Worm (Caenorhabditis elegans) whole organism, L4 larva: ENCODE data around the gene R11G10.4.

Experiments
- F26F4.8 ChIP-seq: fragments of 200-800 bp; sonication (Bioruptor generic); conservative IDR thresholded peaks from 2 replicates; pipeline ENCODE4 v1.3.6; 2022; ENCODE audit warnings: missing genetic modification characterization, missing compliant biosample characterization
- F37D6.2 ChIP-seq: sonication (generic microtip); optimal IDR thresholded peaks from 2 replicates; lab custom pipeline; 2016; ENCODE audit warnings: mild to moderate bottlenecking, missing genetic modification characterization, missing compliant biosample characterization
- F49E8.2 ChIP-seq: sonication (generic microtip); optimal IDR thresholded peaks from 2 replicates; lab custom pipeline; 2016; ENCODE audit warnings: missing compliant biosample characterization, mild to moderate bottlenecking, missing genetic modification characterization, borderline replicate concordance
- T26A8.4 ChIP-seq: fragments of 200-800 bp; sonication (Bioruptor generic); IDR thresholded peaks from 2 replicates; pipeline ENCODE4 v1.3.6; 2022; ENCODE audit warnings: missing genetic modification characterization, missing compliant biosample characterization
- Y105C5A.15 ChIP-seq: fragments of 200-800 bp; sonication (Bioruptor generic); IDR thresholded peaks from 2 replicates; pipeline ENCODE4 v1.3.6; 2022; ENCODE audit warnings: missing genetic modification characterization, missing compliant biosample characterization
- Y48G9A.11 ChIP-seq: fragments of 200-800 bp; sonication (Bioruptor generic); IDR thresholded peaks from 2 replicates; pipeline ENCODE4 v1.3.6; 2022; ENCODE audit warnings: missing genetic modification reagents, missing genetic modification characterization, missing compliant biosample characterization
- ZK337.2 ChIP-seq: fragments of 200-800 bp; sonication (Bioruptor generic); IDR thresholded peaks from 2 replicates; pipeline ENCODE4 v1.3.6; 2022; ENCODE audit warnings: missing genetic modification reagents, missing genetic modification characterization, missing compliant biosample characterization
- aha-1 ChIP-seq: fragments of 150-350 bp; peaks from one replicate; lab custom pipeline; 2014; ENCODE audit warnings: missing biosample characterization, missing genetic modification characterization
- ceh-28 ChIP-seq: fragments of 150-350 bp; optimal IDR thresholded peaks from 2 replicates; lab custom pipeline; 2014; ENCODE audit warnings: missing biosample characterization, missing genetic modification reagents, missing genetic modification characterization
- ces-1 ChIP-seq: fragments of 150-350 bp; sonication (generic microtip); optimal IDR thresholded peaks from 4 replicates; lab custom pipeline; 2014; ENCODE audit warnings: missing biosample characterization, missing genetic modification reagents, missing genetic modification characterization
- dmd-8 ChIP-seq: fragments of 200-800 bp; sonication (Bioruptor generic); IDR thresholded peaks from 2 replicates; pipeline ENCODE4 v1.3.6; 2022; ENCODE audit warnings: missing genetic modification characterization, missing compliant biosample characterization
- dmd-9 ChIP-seq: fragments of 200-800 bp; sonication (Bioruptor generic); IDR thresholded peaks from 2 replicates; pipeline ENCODE4 v1.3.6; 2022; ENCODE audit warnings: missing genetic modification reagents, missing genetic modification characterization, missing compliant biosample characterization
- dve-1 ChIP-seq: sonication (generic microtip); optimal IDR thresholded peaks from 2 replicates; lab custom pipeline; 2017; ENCODE audit warnings: antibody characterized with exemption, mild to moderate bottlenecking, missing genetic modification characterization, missing compliant biosample characterization; ENCODE audit not compliant: insufficient read depth
- egl-27 ChIP-seq: sonication (generic microtip); optimal IDR thresholded peaks from 3 replicates; lab custom pipeline; 2017; ENCODE audit warnings: missing biosample characterization, missing genetic modification reagents, missing genetic modification characterization
- egl-43 ChIP-seq: fragments of 200-800 bp; sonication (Bioruptor generic); IDR thresholded peaks from 2 replicates; pipeline ENCODE4 v1.3.6; 2022; ENCODE audit warnings: missing genetic modification reagents, missing genetic modification characterization, missing compliant biosample characterization
- hlh-30 ChIP-seq: sonication (generic microtip); optimal IDR thresholded peaks from 2 replicates; lab custom pipeline; 2017; ENCODE audit warnings: antibody characterized with exemption, mild to moderate bottlenecking, missing genetic modification characterization, missing compliant biosample characterization; ENCODE audit not compliant: insufficient read depth
- jun-1 ChIP-seq: fragments of 150-350 bp; optimal IDR thresholded peaks from 2 replicates; lab custom pipeline; 2014; ENCODE audit warnings: missing biosample characterization, missing genetic modification reagents, missing genetic modification characterization
- lim-7 ChIP-seq: fragments of 200-800 bp; sonication (Bioruptor generic); IDR thresholded peaks from 2 replicates; pipeline ENCODE4 v1.3.6; 2022; ENCODE audit warnings: missing genetic modification characterization, missing compliant biosample characterization
- lin-13 ChIP-seq: fragments of 150-350 bp; optimal IDR thresholded peaks from 2 replicates; lab custom pipeline; 2014; ENCODE audit warnings: missing biosample characterization, missing genetic modification reagents, missing genetic modification characterization
- lsy-2 ChIP-seq, 2 experiments: fragments of 150-350 bp in 1 of 2; sonication (generic microtip) in 1 of 2; optimal IDR thresholded peaks; 2 replicates each; lab custom pipeline; 2014 to 2017; ENCODE audit warnings: missing biosample characterization in 2 of 2, missing genetic modification characterization in 2 of 2
- mep-1 ChIP-seq: fragments of 150-350 bp; sonication (generic microtip); optimal IDR thresholded peaks from 3 replicates; lab custom pipeline; 2014; ENCODE audit warnings: missing biosample characterization, missing genetic modification characterization
- nhr-10 ChIP-seq: fragments of 150-350 bp; optimal IDR thresholded peaks from 2 replicates; lab custom pipeline; 2014; ENCODE audit warnings: missing biosample characterization, missing genetic modification characterization
- nhr-102 ChIP-seq: sonication (generic microtip); optimal IDR thresholded peaks from 2 replicates; lab custom pipeline; 2016; ENCODE audit warnings: mild to moderate bottlenecking, missing genetic modification characterization, moderate library complexity, missing compliant biosample characterization
- nhr-237 ChIP-seq: sonication (generic microtip); optimal IDR thresholded peaks from 2 replicates; lab custom pipeline; 2017; ENCODE audit warnings: missing biosample characterization, missing genetic modification characterization
- nhr-28 ChIP-seq: fragments of 150-350 bp; optimal IDR thresholded peaks from 2 replicates; lab custom pipeline; 2014; ENCODE audit warnings: missing biosample characterization, missing genetic modification characterization
- nhr-41 ChIP-seq: fragments of 200-800 bp; sonication (Bioruptor generic); IDR thresholded peaks from 2 replicates; pipeline ENCODE4 v1.3.6; 2022; ENCODE audit warnings: missing genetic modification reagents, missing genetic modification characterization, missing compliant biosample characterization
- nhr-42 ChIP-seq: fragments of 200-800 bp; sonication (Bioruptor generic); IDR thresholded peaks from 2 replicates; pipeline ENCODE4 v1.3.6; 2022; ENCODE audit warnings: missing genetic modification characterization, missing compliant biosample characterization
- nhr-48 ChIP-seq: sonication (generic microtip); optimal IDR thresholded peaks from 2 replicates; lab custom pipeline; 2016; ENCODE audit warnings: mild to moderate bottlenecking, missing genetic modification characterization, missing compliant biosample characterization
- nhr-6 ChIP-seq: fragments of 150-350 bp; optimal IDR thresholded peaks from 2 replicates; lab custom pipeline; 2014; ENCODE audit warnings: missing biosample characterization, missing genetic modification characterization
- nhr-76 ChIP-seq: fragments of 150-350 bp; optimal IDR thresholded peaks from 2 replicates; lab custom pipeline; 2014; ENCODE audit warnings: missing biosample characterization, missing genetic modification characterization
- nhr-77 ChIP-seq: fragments of 150-350 bp; optimal IDR thresholded peaks from 2 replicates; lab custom pipeline; 2014; ENCODE audit warnings: missing biosample characterization, missing genetic modification characterization
- rbr-2 ChIP-seq: sonication (generic microtip); optimal IDR thresholded peaks from 2 replicates; lab custom pipeline; 2016; ENCODE audit warnings: missing genotype, missing genetic modification characterization, missing compliant biosample characterization
- sdz-12 ChIP-seq: fragments of 200-800 bp; sonication (Bioruptor generic); optimal IDR thresholded peaks from 2 replicates; lab custom pipeline; 2018; ENCODE audit warnings: mild to moderate bottlenecking, missing genetic modification characterization, missing compliant biosample characterization
- set-16 ChIP-seq: fragments of 200-800 bp; sonication (Bioruptor generic); IDR thresholded peaks from 2 replicates; pipeline ENCODE4 v1.3.6; 2022; ENCODE audit warnings: missing genetic modification reagents, missing genetic modification characterization, missing compliant biosample characterization
- snpc-4 ChIP-seq: fragments of 150-350 bp; optimal IDR thresholded peaks from 2 replicates; lab custom pipeline; 2014; ENCODE audit warnings: missing biosample characterization, missing genetic modification characterization
- tra-1 ChIP-seq: fragments of 200-800 bp; sonication (Bioruptor generic); IDR thresholded peaks from 2 replicates; pipeline ENCODE4 v1.3.6; 2022; ENCODE audit warnings: missing genetic modification reagents, missing genetic modification characterization, missing compliant biosample characterization
- unc-39 ChIP-seq: sonication (generic microtip); optimal IDR thresholded peaks from 2 replicates; lab custom pipeline; 2017; ENCODE audit warnings: missing biosample characterization, missing genetic modification characterization
- unc-62 ChIP-seq, 3 experiments: fragments of 150-350 bp in 1 of 3; sonication (generic microtip); optimal IDR thresholded peaks in 2 of 3; peaks in 1 of 3; 1 replicate in 1 of 3; 2 replicates in 2 of 3; lab custom pipeline; 2014 to 2017; ENCODE audit warnings: missing biosample characterization in 3 of 3, missing genetic modification characterization in 3 of 3, missing genetic modification reagents in 3 of 3, missing genotype in 1 of 3
- zag-1 ChIP-seq: fragments of 150-350 bp; optimal IDR thresholded peaks from 2 replicates; lab custom pipeline; 2014; ENCODE audit warnings: missing biosample characterization, missing genetic modification characterization
- zfp-2 ChIP-seq: sonication (generic microtip); optimal IDR thresholded peaks from 2 replicates; lab custom pipeline; 2016; ENCODE audit warnings: mild to moderate bottlenecking, missing genetic modification characterization, missing compliant biosample characterization

Gene R11G10.4

DNA sequence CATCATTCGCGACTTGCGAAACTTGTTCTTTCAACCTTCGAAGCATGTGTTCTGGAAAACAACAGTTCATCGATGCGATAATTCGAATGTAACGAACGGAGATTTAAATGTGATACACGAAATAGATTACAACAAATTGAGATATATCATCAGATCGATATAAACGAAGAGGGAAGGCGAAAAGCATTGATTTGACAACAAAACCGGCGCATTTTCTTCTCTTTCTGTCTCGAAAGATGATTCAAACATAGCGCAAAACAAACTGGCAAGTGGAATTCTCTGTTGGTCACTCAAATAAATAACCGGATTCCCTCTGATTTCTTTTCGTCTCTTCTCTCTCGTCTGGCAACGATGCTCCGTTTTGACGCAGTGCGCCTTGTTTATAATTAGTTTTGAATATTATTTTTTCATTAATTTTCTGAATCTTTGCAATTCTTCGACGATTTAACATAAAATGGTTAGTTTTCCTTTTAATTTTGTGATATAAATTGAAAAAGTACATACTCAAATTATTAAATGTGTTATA, 9.0 kb upstream of the R11G10.4 start, which contains the start of the genes eea-1 and gut-2 (continued):
- TF ChIP-seq nhr-6 (tag; lab: Kevin White, UChicago) (peak; percentile 47), tra-1 (no peak), F26F4.8 (no peak), jun-1 (tag; lab: Kevin White, UChicago) (no peak), nhr-28 (tag; lab: Kevin White, UChicago) (peak; percentile 47), lin-13 (GFP tag; lab: Kevin White, UChicago) (no peak), Y48G9A.11 (GFP tag; lab: Robert Waterston, UW) (peak; percentile 98), egl-43 (no peak), nhr-102 (no peak), dve-1 (tag; lab: Kevin White, UChicago) (no peak), zag-1 (tag; lab: Kevin White, UChicago) (no peak), nhr-237 (tag; lab: Kevin White, UChicago) (no peak), F49E8.2 (tag; lab: Kevin White, UChicago) (no peak), dmd-9 (GFP tag; lab: Robert Waterston, UW) (no peak), egl-27 (no peak), lsy-2 (tag; optimal IDR thresholded peaks at IDR 0.05; lab: Kevin White, UChicago) (peak in 1 of 2 experiments; percentile 73), mep-1 (peak; percentile 67), F37D6.2 (tag; lab: Kevin White, UChicago) (no peak), ceh-28 (tag; lab: Kevin White, UChicago) (no peak), ZK337.2 (GFP tag; lab: Robert Waterston, UW) (no peak), rbr-2 (tag; lab: Kevin White, UChicago) (peak; percentile 36), unc-62 (GFP tag; optimal IDR thresholded peaks at IDR 0.05 in 1 of 2; lab: Kevin White, UChicago) (peak in 1 of 2 experiments; percentile 96), unc-62 (tag; optimal IDR thresholded peaks at IDR 0.05; lab: Kevin White, UChicago) (no peak), nhr-42 (no peak), ces-1 (no peak), hlh-30 (tag; lab: Kevin White, UChicago) (peak; percentile 58), sdz-12 (GFP tag; lab: Kevin White, UChicago) (no peak), Y105C5A.15 (no peak), nhr-77 (no peak), zfp-2 (tag; lab: Kevin White, UChicago) (no peak), aha-1 (tag; lab: Kevin White, UChicago) (peak; percentile 49)

DNA sequence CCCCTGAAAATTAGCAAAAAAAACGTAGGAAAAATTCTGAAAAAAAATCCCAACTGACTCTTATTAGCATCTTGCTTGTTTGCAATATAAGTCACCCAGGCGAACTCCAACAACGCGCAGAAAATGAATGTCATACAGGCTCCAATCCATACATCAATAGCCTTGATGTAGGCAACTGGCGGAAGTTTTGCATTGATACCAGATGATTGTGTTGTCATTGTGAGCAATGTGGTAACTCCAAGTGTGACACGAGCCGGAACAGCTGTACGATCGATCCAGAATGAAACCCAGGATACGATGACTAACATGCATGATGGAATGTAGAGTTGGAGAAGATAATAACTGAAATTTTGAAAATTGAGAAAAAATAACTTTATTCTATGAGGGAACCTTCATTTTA, 7.2 kb upstream of the R11G10.4 start:
- no peak for TF ChIP-seq nhr-77
- peak in 1 of 2 experiments; percentile 95 for TF ChIP-seq unc-62 (GFP tag; optimal IDR thresholded peaks at IDR 0.05 in 1 of 2; lab: Kevin White, UChicago)
- TF ChIP-seq unc-62 (tag; optimal IDR thresholded peaks at IDR 0.05; lab: Kevin White, UChicago): no peak
- TF ChIP-seq nhr-41 (GFP tag; lab: Robert Waterston, UW): no peak
- TF ChIP-seq, all 104 proteins: peak for 1

DNA sequence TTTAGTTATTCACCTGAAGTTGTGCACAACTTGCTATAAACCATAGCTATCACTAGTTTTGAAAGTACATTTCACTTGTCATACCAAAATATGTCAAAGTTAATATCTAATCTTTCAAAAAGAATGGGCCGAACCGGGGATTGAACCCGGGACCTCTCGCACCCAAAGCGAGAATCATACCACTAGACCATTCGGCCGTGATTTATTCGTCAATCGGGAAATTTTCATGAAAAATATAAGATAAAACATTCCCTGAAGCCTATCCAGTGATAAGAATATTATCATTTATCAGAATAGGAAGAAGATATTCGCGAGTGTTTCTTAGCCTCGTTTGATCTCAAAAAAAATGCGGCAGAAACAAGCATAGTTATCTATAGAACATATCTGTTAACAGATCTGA, 657 bp downstream of the R11G10.4 start:
- TF ChIP-seq F26F4.8: 0 out of 2 replicates have a peak, but pooled peaks have one; percentile 10

DNA sequence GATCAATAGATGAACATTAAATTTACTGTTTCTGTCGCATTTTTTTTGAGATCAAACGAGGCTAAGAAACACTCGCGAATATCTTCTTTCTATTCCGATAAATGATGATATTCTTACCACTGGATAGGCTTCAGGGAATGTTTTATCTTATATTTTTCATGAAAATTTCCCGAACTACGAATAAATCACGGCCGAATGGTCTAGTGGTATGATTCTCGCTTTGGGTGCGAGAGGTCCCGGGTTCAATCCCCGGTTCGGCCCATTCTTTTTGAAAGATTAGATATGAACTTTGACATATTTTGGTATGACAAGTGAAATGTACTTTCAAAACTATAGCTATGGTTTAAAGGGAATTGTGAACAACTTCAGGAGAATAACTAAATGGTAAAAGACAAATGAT, 3.1 kb downstream of the R11G10.4 start:
- TF ChIP-seq lim-7 (GFP tag; lab: Robert Waterston, UW): 0 out of 2 replicates have a peak, but pooled peaks have one; percentile 34

DNA sequence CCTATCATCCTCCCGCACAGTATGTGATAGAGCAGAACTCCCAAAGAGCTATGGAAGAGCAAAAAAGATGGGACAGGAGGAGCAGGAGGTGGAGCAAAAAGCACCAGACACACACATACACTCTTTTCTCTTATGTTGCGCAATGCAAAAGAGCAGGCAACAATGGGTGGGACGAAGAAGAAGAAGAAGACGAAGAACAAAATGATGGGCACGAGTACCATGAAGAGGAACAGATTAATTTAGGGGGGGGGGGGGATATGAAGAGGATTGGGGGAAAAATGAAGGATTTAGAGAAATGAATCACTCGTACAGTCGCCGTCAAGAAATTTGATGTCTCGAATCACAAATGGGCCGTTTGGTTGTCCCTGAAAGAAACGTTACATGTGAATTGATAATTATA, 5.2 kb downstream of the R11G10.4 start, which contains the start of gene avr-15:
avr-15 (minus strand) TSS at position 101 of the 400 bp plus-strand sequence.
- TF ChIP-seq nhr-10 (tag; lab: Kevin White, UChicago): no peak
- TF ChIP-seq nhr-76 (tag; lab: Kevin White, UChicago): no peak
- no peak for TF ChIP-seq hlh-30 (tag; lab: Kevin White, UChicago)
- TF ChIP-seq dmd-8: no peak
- TF ChIP-seq rbr-2 (tag; lab: Kevin White, UChicago): no peak
- TF ChIP-seq T26A8.4 (GFP tag; lab: Robert Waterston, UW): no peak
- no peak for TF ChIP-seq F37D6.2 (tag; lab: Kevin White, UChicago)
- TF ChIP-seq egl-43: no peak
- TF ChIP-seq set-16: no peak
- no peak for TF ChIP-seq snpc-4 (tag; lab: Kevin White, UChicago)
- no peak for TF ChIP-seq nhr-48
- no peak for TF ChIP-seq unc-39 (tag; lab: Kevin White, UChicago)
